Fruit fly (Drosophila melanogaster) whole organism, embryonic: Measurements from ENCODE around the gene CG42240.

Experiments
- Adf1 ChIP-seq: fragments of 200-800 bp; sonication (Bioruptor generic); IDR thresholded peaks from 2 replicates; pipeline ENCODE4 v1.3.6; 2022; ENCODE audit warnings: missing biosample characterization, missing genetic modification characterization
- Asciz ChIP-seq: fragments of 200-800 bp; sonication (Bioruptor generic); optimal IDR thresholded peaks from 2 replicates; lab custom pipeline; 2017; ENCODE audit warnings: missing biosample characterization, mild to moderate bottlenecking, missing genetic modification characterization, missing genetic modification reagents
- CG11247 ChIP-seq: fragments of 200-800 bp; sonication (Bioruptor generic); IDR thresholded peaks from 2 replicates; pipeline ENCODE4 v1.3.6; 2022; ENCODE audit warnings: missing biosample characterization, missing genetic modification characterization
- CG11398 ChIP-seq: fragments of 200-800 bp; sonication (Bioruptor generic); optimal IDR thresholded peaks from 2 replicates; lab custom pipeline; 2016; ENCODE audit warnings: missing biosample characterization, missing genetic modification characterization
- CG11696 ChIP-seq: fragments of 200-800 bp; sonication (Bioruptor generic); IDR thresholded peaks from 2 replicates; pipeline ENCODE4 v1.3.6; 2022; ENCODE audit warnings: missing biosample characterization, missing genetic modification characterization
- CG14014 ChIP-seq: fragments of 200-800 bp; sonication (Bioruptor generic); IDR thresholded peaks from 2 replicates; pipeline ENCODE4 v1.3.6; 2022; ENCODE audit warnings: missing biosample characterization, missing genetic modification characterization
- CG16815 ChIP-seq: fragments of 200-800 bp; sonication (Bioruptor generic); optimal IDR thresholded peaks from 3 replicates; lab custom pipeline; 2017; ENCODE audit warnings: missing biosample characterization, mild to moderate bottlenecking, missing genetic modification characterization
- CG17568 ChIP-seq: fragments of 200-800 bp; sonication (Bioruptor generic); optimal IDR thresholded peaks from 2 replicates; lab custom pipeline; 2018; ENCODE audit warnings: missing biosample characterization, mild to moderate bottlenecking, missing genetic modification characterization, moderate library complexity
- CG17912 ChIP-seq: fragments of 200-800 bp; sonication (Bioruptor generic); optimal IDR thresholded peaks from 2 replicates; lab custom pipeline; 2018; ENCODE audit warnings: missing biosample characterization, mild to moderate bottlenecking, missing genetic modification characterization
- CG18262 ChIP-seq: fragments of 200-800 bp; optimal IDR thresholded peaks from 3 replicates; lab custom pipeline; 2019; ENCODE audit warnings: missing biosample characterization, mild to moderate bottlenecking, missing genetic modification characterization, moderate library complexity
- CG2120 ChIP-seq: fragments of 200-800 bp; sonication (Bioruptor generic); optimal IDR thresholded peaks from 3 replicates; lab custom pipeline; 2016; ENCODE audit warnings: missing biosample characterization, missing genetic modification characterization
- CG31441 ChIP-seq: fragments of 200-800 bp; sonication (Bioruptor generic); IDR thresholded peaks from 2 replicates; pipeline ENCODE4 v1.3.6; 2022; ENCODE audit warnings: missing biosample characterization, missing genetic modification characterization
- CG32767 ChIP-seq: fragments of 200-800 bp; sonication (Bioruptor generic); IDR thresholded peaks from 2 replicates; pipeline ENCODE4 v1.3.6; 2022; ENCODE audit warnings: missing biosample characterization, missing genetic modification characterization
- CG3407 ChIP-seq: fragments of 200-800 bp; sonication (Bioruptor generic); optimal IDR thresholded peaks from 2 replicates; lab custom pipeline; 2018; ENCODE audit warnings: missing biosample characterization, mild to moderate bottlenecking, missing genetic modification characterization
- CG4617 ChIP-seq: fragments of 200-800 bp; sonication (Bioruptor generic); optimal IDR thresholded peaks from 3 replicates; lab custom pipeline; 2016; ENCODE audit warnings: missing biosample characterization, missing genetic modification characterization, borderline replicate concordance
- CG6654 ChIP-seq: fragments of 200-800 bp; sonication (Bioruptor generic); optimal IDR thresholded peaks from 2 replicates; lab custom pipeline; 2017; ENCODE audit warnings: missing biosample characterization, mild to moderate bottlenecking, missing genetic modification characterization
- CG7372 ChIP-seq: fragments of 200-800 bp; sonication (Bioruptor generic); IDR thresholded peaks from 2 replicates; pipeline ENCODE4 v1.3.6; 2022; ENCODE audit warnings: missing biosample characterization, missing genetic modification characterization
- CG8089 ChIP-seq: fragments of 200-800 bp; sonication (Bioruptor generic); optimal IDR thresholded peaks from 3 replicates; lab custom pipeline; 2016; ENCODE audit warnings: missing biosample characterization, missing genetic modification characterization
- CG8281 ChIP-seq: fragments of 200-800 bp; sonication (Bioruptor generic); optimal IDR thresholded peaks from 2 replicates; lab custom pipeline; 2018; ENCODE audit warnings: missing biosample characterization, mild to moderate bottlenecking, missing genetic modification characterization, moderate library complexity
- CG9876 ChIP-seq: fragments of 200-800 bp; sonication (Bioruptor generic); optimal IDR thresholded peaks from 2 replicates; lab custom pipeline; 2016; ENCODE audit warnings: missing biosample characterization, missing genetic modification characterization
- CG9932 ChIP-seq: fragments of 200-800 bp; sonication (Bioruptor generic); IDR thresholded peaks from 2 replicates; pipeline ENCODE4 v1.3.6; 2022; ENCODE audit warnings: missing biosample characterization, missing genetic modification characterization
- Dad ChIP-seq: fragments of 200-800 bp; sonication (Bioruptor generic); optimal IDR thresholded peaks from 3 replicates; lab custom pipeline; 2016; ENCODE audit warnings: missing biosample characterization, missing genetic modification characterization
- Dek ChIP-seq: fragments of 200-800 bp; sonication (Bioruptor generic); optimal IDR thresholded peaks from 3 replicates; lab custom pipeline; 2019; ENCODE audit warnings: missing biosample characterization, mild to moderate bottlenecking, missing genetic modification characterization, moderate library complexity
- Dip2 ChIP-seq: fragments of 200-800 bp; sonication (Bioruptor generic); IDR thresholded peaks from 2 replicates; pipeline ENCODE4 v1.3.6; 2022; ENCODE audit warnings: missing biosample characterization, missing genetic modification characterization
- Fer3 ChIP-seq: fragments of 200-800 bp; sonication (Bioruptor generic); optimal IDR thresholded peaks from 2 replicates; lab custom pipeline; 2018; ENCODE audit warnings: missing biosample characterization, mild to moderate bottlenecking, missing genetic modification characterization, moderate library complexity
- Hr51 ChIP-seq, 2 experiments: fragments of 200-800 bp; sonication (Bioruptor generic); optimal IDR thresholded peaks; 2 replicates in 1 of 2; 3 replicates in 1 of 2; lab custom pipeline; 2016 to 2018; ENCODE audit warnings: missing biosample characterization in 2 of 2, missing genetic modification characterization in 2 of 2, mild to moderate bottlenecking in 1 of 2, moderate library complexity in 1 of 2
- Lpt ChIP-seq: fragments of >200 bp; optimal IDR thresholded peaks from 2 replicates; lab custom pipeline; 2018; ENCODE audit warnings: missing biosample characterization, missing genetic modification characterization
- MTF-1 ChIP-seq: fragments of 200-800 bp; sonication (Bioruptor generic); optimal IDR thresholded peaks from 2 replicates; lab custom pipeline; 2018; ENCODE audit warnings: missing biosample characterization, mild to moderate bottlenecking, missing genetic modification characterization, borderline replicate concordance
- Meics ChIP-seq: fragments of 200-800 bp; sonication (Bioruptor generic); optimal IDR thresholded peaks from 2 replicates; lab custom pipeline; 2017; ENCODE audit warnings: missing biosample characterization, mild to moderate bottlenecking, missing genetic modification characterization
- NC2α ChIP-seq: fragments of 200-800 bp; sonication (Bioruptor generic); optimal IDR thresholded peaks from 2 replicates; lab custom pipeline; 2016; ENCODE audit warnings: missing biosample characterization, missing genetic modification characterization
- Xrp1 ChIP-seq: fragments of 200-800 bp; sonication (Bioruptor generic); IDR thresholded peaks from 2 replicates; pipeline ENCODE4 v1.3.6; 2022; ENCODE audit warnings: missing biosample characterization, missing genetic modification characterization
- YL-1 ChIP-seq: fragments of 200-800 bp; sonication (Bioruptor generic); optimal IDR thresholded peaks from 3 replicates; lab custom pipeline; 2017; ENCODE audit warnings: missing biosample characterization, mild to moderate bottlenecking, missing genetic modification characterization
- ac ChIP-seq: fragments of 200-800 bp; sonication (Bioruptor generic); optimal IDR thresholded peaks from 3 replicates; lab custom pipeline; 2017; ENCODE audit warnings: missing biosample characterization, mild to moderate bottlenecking, missing genetic modification characterization
- bbx ChIP-seq: fragments of 200-800 bp; sonication (Bioruptor generic); IDR thresholded peaks from 2 replicates; pipeline ENCODE4 v1.3.6; 2022; ENCODE audit warnings: missing biosample characterization, missing genetic modification characterization; ENCODE audit not compliant: partially characterized antibody
- br ChIP-seq: fragments of >200 bp; optimal IDR thresholded peaks from 2 replicates; lab custom pipeline; 2017
- da ChIP-seq: fragments of 200-800 bp; sonication (Bioruptor generic); optimal IDR thresholded peaks from 2 replicates; lab custom pipeline; 2016; ENCODE audit warnings: missing biosample characterization, missing genetic modification characterization
- fd96Cb ChIP-seq: fragments of 200-800 bp; sonication (Bioruptor generic); optimal IDR thresholded peaks from 2 replicates; lab custom pipeline; 2018; ENCODE audit warnings: missing biosample characterization, mild to moderate bottlenecking, missing genetic modification characterization, moderate library complexity
- ftz-f1 ChIP-seq: fragments of 200-800 bp; sonication (Bioruptor generic); optimal IDR thresholded peaks from 2 replicates; lab custom pipeline; 2016; ENCODE audit warnings: missing biosample characterization, missing genetic modification characterization
- insv ChIP-seq, 2 experiments: fragments of 200-800 bp; sonication (Bioruptor generic); optimal IDR thresholded peaks; 3 replicates each; lab custom pipeline; 2016 to 2018; ENCODE audit warnings: missing biosample characterization in 2 of 2, missing genetic modification characterization in 2 of 2
- jing ChIP-seq: fragments of 200-800 bp; sonication (Bioruptor generic); optimal IDR thresholded peaks from 2 replicates; lab custom pipeline; 2018; ENCODE audit warnings: missing biosample characterization, mild to moderate bottlenecking, missing genetic modification characterization
- kah ChIP-seq: fragments of 200-800 bp; sonication (Bioruptor generic); optimal IDR thresholded peaks from 2 replicates; lab custom pipeline; 2018; ENCODE audit warnings: missing biosample characterization, mild to moderate bottlenecking, missing genetic modification characterization
- lbe ChIP-seq: fragments of 200-800 bp; sonication (Bioruptor generic); optimal IDR thresholded peaks from 2 replicates; lab custom pipeline; 2016; ENCODE audit warnings: missing biosample characterization, mild to moderate bottlenecking, missing genetic modification characterization
- mirr ChIP-seq: fragments of 200-800 bp; sonication (Bioruptor generic); optimal IDR thresholded peaks from 3 replicates; lab custom pipeline; 2018; ENCODE audit warnings: missing biosample characterization, mild to moderate bottlenecking, missing genetic modification characterization
- mld ChIP-seq: fragments of 200-800 bp; sonication (Bioruptor generic); IDR thresholded peaks from 3 replicates; pipeline ENCODE4 v1.3.6; 2022; ENCODE audit warnings: missing biosample characterization, missing genetic modification characterization; ENCODE audit not compliant: partially characterized antibody
- oc ChIP-seq: fragments of 200-800 bp; sonication (Bioruptor generic); optimal IDR thresholded peaks from 2 replicates; lab custom pipeline; 2018; ENCODE audit warnings: missing biosample characterization, mild to moderate bottlenecking, missing genetic modification characterization, moderate library complexity
- phol ChIP-seq: fragments of 200-800 bp; sonication (Bioruptor generic); optimal IDR thresholded peaks from 3 replicates; lab custom pipeline; 2018; ENCODE audit warnings: missing biosample characterization, mild to moderate bottlenecking, missing genetic modification characterization, moderate library complexity
- prd ChIP-seq, 3 experiments: fragments of >200 bp in 2 of 3; fragments of 200-800 bp in 1 of 3; sonication (Bioruptor generic) in 1 of 3; optimal IDR thresholded peaks in 2 of 3; IDR thresholded peaks in 1 of 3; 2 replicates in 2 of 3; 3 replicates in 1 of 3; pipeline versions ENCODE4 v1.3.6 to Lab custom; 2017 to 2022; ENCODE audit warnings: missing biosample characterization in 1 of 3, missing genetic modification characterization in 1 of 3
- sob ChIP-seq: fragments of 200-800 bp; sonication (Bioruptor generic); IDR thresholded peaks from 2 replicates; pipeline ENCODE4 v1.3.6; 2022; ENCODE audit warnings: missing biosample characterization, missing genetic modification characterization
- trem ChIP-seq: fragments of 200-800 bp; optimal IDR thresholded peaks from 3 replicates; lab custom pipeline; 2019; ENCODE audit warnings: missing biosample characterization, mild to moderate bottlenecking, missing genetic modification characterization, moderate library complexity
- tup ChIP-seq: fragments of 200-800 bp; sonication (Bioruptor generic); optimal IDR thresholded peaks from 2 replicates; lab custom pipeline; 2016; ENCODE audit warnings: missing biosample characterization, mild to moderate bottlenecking, missing genetic modification characterization, moderate library complexity
- usp ChIP-seq: fragments of >200 bp; optimal IDR thresholded peaks from 2 replicates; lab custom pipeline; 2017; ENCODE audit warnings: missing biosample characterization, missing genetic modification characterization

The CG42240 gene

DNA sequence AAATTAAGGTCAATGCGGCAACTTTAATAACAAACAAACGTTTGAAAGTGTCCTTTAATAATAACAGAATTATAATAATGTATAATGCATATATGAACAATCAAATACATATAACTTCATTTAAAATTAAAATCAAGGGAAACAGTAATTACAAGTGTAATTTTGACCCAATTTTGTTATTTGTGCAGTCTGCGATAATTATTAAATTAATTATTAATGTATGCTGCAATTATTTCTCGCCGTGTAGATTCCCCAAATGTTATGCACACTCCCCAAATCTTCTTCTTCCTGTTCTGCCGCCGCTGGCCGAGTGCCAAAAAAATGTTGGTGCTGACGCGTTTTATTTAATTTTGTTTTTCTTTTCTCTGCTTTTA lies 23.0 kb downstream of the CG42240 start (continued):
- TF ChIP-seq CG9876 (GFP tag; lab: Kevin White, UChicago) (no peak), oc (tag; lab: Kevin White, UChicago) (peak; percentile 83), insv (GFP tag; optimal IDR thresholded peaks at IDR 0.05; lab: Kevin White, UChicago) (peak in 1 of 2 experiments; percentile 74), CG18262 (tag; lab: Kevin White, UChicago) (peak; percentile 92), CG2120 (peak; percentile 79), CG11247 (GFP tag; lab: Robert Waterston, UW) (peak; percentile 68), Dek (tag; lab: Kevin White, UChicago) (peak; percentile 89), mld (GFP tag; lab: Robert Waterston, UW) (no peak), CG8281 (peak; percentile 76), NC2α (GFP tag; lab: Kevin White, UChicago) (no peak), tup (GFP tag; lab: Kevin White, UChicago) (peak; percentile 13), CG11398 (no peak), prd (optimal IDR thresholded peaks at IDR 0.05; lab: Kevin White, UChicago) (no peak), prd (GFP tag; IDR thresholded peaks at IDR 0.05; lab: Robert Waterston, UW) (peak; percentile 84), da (GFP tag; lab: Kevin White, UChicago) (no peak), fd96Cb (peak; percentile 90), br (lab: Kevin White, UChicago) (no peak), CG11696 (GFP tag; lab: Robert Waterston, UW) (peak; percentile 63), Fer3 (peak; percentile 88), CG9932 (GFP tag; lab: Robert Waterston, UW) (peak; percentile 79), kah (GFP tag; lab: Kevin White, UChicago) (peak; percentile 71), CG7372 (GFP tag; lab: Robert Waterston, UW) (peak; percentile 75), Asciz (GFP tag; lab: Kevin White, UChicago) (peak; percentile 84), CG16815 (GFP tag; lab: Kevin White, UChicago) (peak; percentile 81), mirr (GFP tag; lab: Kevin White, UChicago) (no peak), ac (GFP tag; lab: Kevin White, UChicago) (peak; percentile 59), bbx (GFP tag; lab: Robert Waterston, UW) (no peak), CG32767 (GFP tag; lab: Robert Waterston, UW) (peak; percentile 80), CG8089 (GFP tag; lab: Kevin White, UChicago) (peak; percentile 7), Adf1 (GFP tag; lab: Robert Waterston, UW) (peak; percentile 60), jing (peak; percentile 35), Lpt (no peak), lbe (GFP tag; lab: Kevin White, UChicago) (peak; percentile 26), Hr51 (GFP tag; optimal IDR thresholded peaks at IDR 0.05; lab: Kevin White, UChicago) (peak; percentile 15 to 93), trem (tag; lab: Kevin White, UChicago) (peak; percentile 82), Dip2 (GFP tag; lab: Robert Waterston, UW) (no peak), sob (GFP tag; lab: Robert Waterston, UW) (peak; percentile 77), CG17912 (GFP tag; lab: Kevin White, UChicago) (peak; percentile 29), usp (GFP tag; lab: Kevin White, UChicago) (no peak), YL-1 (GFP tag; lab: Kevin White, UChicago) (peak; percentile 61), CG6654 (GFP tag; lab: Kevin White, UChicago) (peak; percentile 59), Xrp1 (GFP tag; lab: Robert Waterston, UW) (peak; percentile 89), Meics (GFP tag; lab: Kevin White, UChicago) (peak; percentile 91), ftz-f1 (no peak), phol (peak; percentile 92), CG31441 (GFP tag; lab: Robert Waterston, UW) (peak; percentile 97), MTF-1 (GFP tag; lab: Kevin White, UChicago) (peak; percentile 57), CG4617 (GFP tag; lab: Kevin White, UChicago) (peak; percentile 32), Dad (peak; percentile 2), CG17568 (GFP tag; lab: Kevin White, UChicago) (peak; percentile 76), CG14014 (GFP tag; lab: Robert Waterston, UW) (peak; percentile 83), CG3407 (GFP tag; lab: Kevin White, UChicago) (peak; percentile 80)
